Worm (Caenorhabditis elegans): ENCODE data around the gene K09C4.5.

K09C4.5 gene

DNA sequence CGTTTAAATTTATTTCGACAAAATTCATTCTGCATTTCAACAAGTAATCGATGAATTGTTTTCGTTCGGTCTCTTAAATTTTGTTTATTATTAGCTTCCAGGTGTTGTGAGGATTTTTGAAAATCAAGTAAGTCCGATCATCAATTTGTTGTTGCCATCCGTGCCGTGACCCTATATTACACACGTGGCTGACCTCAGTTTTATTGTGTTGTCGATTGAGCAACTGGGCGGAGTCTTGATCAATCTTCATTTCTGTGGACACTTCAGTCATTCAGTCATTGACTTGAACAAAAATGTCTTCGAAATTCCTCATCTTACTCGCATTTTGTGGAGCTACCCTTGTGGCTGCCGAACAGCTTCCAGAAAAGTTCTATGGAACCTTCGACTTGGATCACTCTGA is 21.9 kb upstream of the K09C4.5 start, which contains the start of gene lbp-2:
TSS of gene lbp-2 (plus strand) at position 102 of the 400 bp plus-strand sequence.
- TF ChIP-seq ets-4 (tag; optimal IDR thresholded peaks at IDR 0.05) (no peak), fax-1 (tag; optimal IDR thresholded peaks at IDR 0.05) (no peak), ceh-34 (tag; optimal IDR thresholded peaks at IDR 0.05) (no peak), C08G9.2 (tag; optimal IDR thresholded peaks at IDR 0.05) (no peak), sdc-2 (tag; optimal IDR thresholded peaks at IDR 0.05) (no peak), tbx-2 (tag; optimal IDR thresholded peaks at IDR 0.05) (no peak)

DNA sequence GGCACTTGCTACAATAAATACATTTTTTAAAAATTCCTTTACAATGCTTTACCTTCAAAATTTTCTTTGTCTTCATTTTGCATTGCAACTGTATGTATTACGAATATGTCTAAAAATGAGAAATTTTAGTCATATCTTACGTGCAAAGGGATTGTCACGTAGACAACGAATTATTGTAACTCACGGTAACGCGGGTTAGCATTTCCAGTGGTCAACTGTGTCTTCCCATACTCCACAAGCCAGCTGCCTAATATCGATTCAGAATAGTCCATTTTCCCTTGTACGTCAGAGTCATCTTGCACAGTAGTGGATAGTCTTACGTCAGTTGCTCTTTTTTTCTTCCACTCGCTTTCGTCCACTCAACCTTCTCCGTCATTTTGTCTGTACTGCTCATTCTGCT is 19.8 kb upstream of the K09C4.5 start, which contains the start of gene fbxb-71:
TSS of gene fbxb-71 (plus strand) at position 301 of the 400 bp plus-strand sequence.
- TF ChIP-seq nhr-232 (tag; optimal IDR thresholded peaks at IDR 0.05) (no peak), syd-9 (tag; optimal IDR thresholded peaks at IDR 0.05) (no peak), pha-2 (tag; optimal IDR thresholded peaks at IDR 0.05) (no peak)

DNA sequence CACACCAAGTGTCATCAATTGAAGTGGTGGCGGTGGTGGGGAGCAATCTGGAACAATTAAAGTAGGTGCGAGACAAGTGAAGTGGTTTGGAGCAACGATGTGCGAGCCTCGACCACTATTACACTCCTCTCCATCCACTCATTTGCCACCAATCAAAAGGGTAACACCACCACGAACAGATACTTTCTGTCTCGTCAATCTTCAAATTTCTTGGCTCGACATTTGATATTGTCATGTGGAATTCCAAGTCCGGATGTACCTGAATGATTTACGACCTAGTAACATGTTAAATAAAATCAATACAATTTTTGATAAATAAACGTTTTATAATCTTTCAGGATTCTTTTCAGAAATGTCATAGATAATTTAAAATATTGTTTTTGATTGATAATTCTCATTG is 11.6 kb upstream of the K09C4.5 start, which contains the start of gene sul-1:
TSS of gene sul-1 (minus strand) at position 101 of the 400 bp plus-strand sequence.
- peak; percentile 3 for TF ChIP-seq unc-55 (GFP tag; optimal IDR thresholded peaks at IDR 0.05)
- no peak for TF ChIP-seq sox-4 (tag; optimal IDR thresholded peaks at IDR 0.05)
- TF ChIP-seq K09A11.1 (tag; optimal IDR thresholded peaks at IDR 0.05; ENCODE audit: insufficient read depth), result no peak
- no peak for TF ChIP-seq madf-2 (tag; optimal IDR thresholded peaks at IDR 0.05)

DNA sequence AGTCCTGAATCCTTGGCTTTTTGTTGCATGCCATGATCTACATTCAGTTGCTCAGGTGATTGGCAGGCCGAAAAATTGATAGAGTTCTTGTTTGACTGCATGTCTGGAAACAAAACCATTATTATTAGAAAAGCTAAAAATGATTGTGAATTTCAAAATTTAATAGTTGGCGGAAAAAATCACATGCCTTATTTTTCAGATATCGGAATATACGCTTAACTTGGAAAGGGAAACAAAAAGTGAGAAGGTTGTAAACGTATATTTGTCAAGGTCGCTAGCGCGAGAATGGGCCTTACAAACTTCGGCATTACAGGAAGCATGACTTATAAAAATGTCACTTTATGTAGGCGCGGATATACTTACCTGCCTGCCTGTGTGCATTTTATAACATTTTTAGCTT is 10.8 kb upstream of the K09C4.5 start, which contains the start of gene K09C4.9:
TSS of gene K09C4.9 (minus strand) at position 101 of the 400 bp plus-strand sequence.
- TF ChIP-seq C38D4.7 (GFP tag; optimal IDR thresholded peaks at IDR 0.05) (no peak), tbx-2 (tag; optimal IDR thresholded peaks at IDR 0.05) (no peak), K02D7.2 (tag; optimal IDR thresholded peaks at IDR 0.05) (no peak), unc-42 (tag; optimal IDR thresholded peaks at IDR 0.05) (no peak), ztf-16 (tag; optimal IDR thresholded peaks at IDR 0.05) (no peak), ceh-14 (tag; optimal IDR thresholded peaks at IDR 0.05) (no peak), fkh-6 (tag; optimal IDR thresholded peaks at IDR 0.05) (no peak), hlh-15 (tag; optimal IDR thresholded peaks at IDR 0.05) (no peak), ets-4 (tag; optimal IDR thresholded peaks at IDR 0.05) (no peak)

DNA sequence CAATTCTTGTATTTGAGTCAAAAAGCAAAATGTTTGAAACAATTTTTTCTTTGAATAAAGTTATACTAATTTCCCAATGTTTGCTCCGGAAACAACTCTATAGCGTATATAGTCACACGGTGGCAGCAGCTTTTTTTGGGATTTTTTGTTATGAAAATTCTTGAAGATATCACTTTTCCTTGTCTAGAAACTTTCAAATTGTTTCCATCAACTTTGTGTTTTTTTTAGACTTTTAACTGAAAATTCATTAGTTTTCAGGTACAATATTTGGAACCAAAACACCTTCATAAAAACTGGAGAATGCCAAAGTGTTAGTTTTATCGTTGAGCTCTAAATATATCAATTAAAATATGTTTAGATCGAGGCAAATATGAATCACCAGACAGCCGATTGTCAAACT is 9.9 kb upstream of the K09C4.5 start, which contains the start of gene K09C4.7:
TSS of gene K09C4.7 (plus strand) at position 301 of the 400 bp plus-strand sequence.
- no peak for TF ChIP-seq ceh-45 (GFP tag; IDR thresholded peaks at IDR 0.05)
- no peak for TF ChIP-seq ama-1 (optimal IDR thresholded peaks at IDR 0.05)

DNA sequence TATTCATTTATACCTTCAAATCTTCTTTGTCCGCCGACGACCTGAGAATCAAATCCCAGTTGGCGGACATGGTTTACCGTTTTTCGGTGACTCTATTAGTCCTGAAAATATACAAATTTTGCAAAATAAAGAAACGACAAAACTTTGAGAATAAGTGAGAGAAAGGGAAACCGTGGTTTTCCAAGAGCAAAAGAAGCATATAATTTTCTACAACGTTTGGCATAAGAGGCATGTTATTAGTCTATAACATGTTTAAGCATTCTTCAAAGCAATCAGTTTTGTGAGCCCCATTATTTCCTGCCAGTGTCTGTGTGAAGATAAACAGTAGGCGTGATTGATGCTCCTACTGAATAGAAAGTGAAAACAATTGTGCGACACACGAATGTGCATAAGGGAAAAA is 2.3 kb upstream of the K09C4.5 start, which contains the start of gene K09C4.10:
TSS of gene K09C4.10 (minus strand) at position 101 of the 400 bp plus-strand sequence.
- no peak for TF ChIP-seq npax-4 (tag; optimal IDR thresholded peaks at IDR 0.05)
- no peak for TF ChIP-seq ceh-30 (tag; optimal IDR thresholded peaks at IDR 0.05)
- no peak for TF ChIP-seq rnt-1 (tag; optimal IDR thresholded peaks at IDR 0.05)
- TF ChIP-seq che-1 (tag; optimal IDR thresholded peaks at IDR 0.05), result no peak
- no peak for TF ChIP-seq ceh-31 (tag; optimal IDR thresholded peaks at IDR 0.05)
- TF ChIP-seq ceh-6 (GFP tag; optimal IDR thresholded peaks at IDR 0.05), result no peak
- no peak for TF ChIP-seq hlh-6 (tag; optimal IDR thresholded peaks at IDR 0.05)
- no peak for TF ChIP-seq ceh-24 (tag; optimal IDR thresholded peaks at IDR 0.05)
- no peak for TF ChIP-seq odd-2 (tag; optimal IDR thresholded peaks at IDR 0.05)

DNA sequence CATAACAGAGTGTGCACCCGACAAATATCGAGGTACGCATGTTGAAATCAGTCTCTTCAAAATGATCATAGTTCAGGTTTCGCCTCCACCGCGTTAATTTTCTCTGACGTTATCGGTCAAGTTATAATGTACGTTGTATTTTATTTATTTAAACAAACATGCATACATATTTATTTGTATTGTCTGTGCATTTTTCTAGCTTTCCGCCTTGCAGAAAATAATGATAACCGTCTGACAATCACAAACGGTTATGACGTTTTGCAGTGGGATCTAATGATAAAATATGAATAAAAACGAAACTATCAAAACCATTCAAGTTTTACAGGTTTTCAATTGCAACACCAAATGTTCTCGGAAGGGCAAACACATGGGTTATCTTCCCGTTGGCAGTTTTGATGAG is 758 bp downstream of the K09C4.5 start:
- TF ChIP-seq hlh-6 (tag; optimal IDR thresholded peaks at IDR 0.05), result no peak
- peak; percentile 3 for TF ChIP-seq elt-2 (tag; optimal IDR thresholded peaks at IDR 0.05)

Measured in whole organism, late embryonic.